Worm (Caenorhabditis elegans) whole organism, L2 larva: ENCODE results near the gene C32B5.13.
"Not testable (repeated sequence)": the region's sequence is repeated elsewhere in the genome, so short reads cannot be mapped to it uniquely, and the experiment has no call there.

ENCODE experiments used
- C34F6.9 ChIP-seq: fragments of 150-350 bp; optimal IDR thresholded peaks from 2 replicates; lab custom pipeline; 2014; ENCODE audit warnings: missing biosample characterization, missing genetic modification characterization
- F13H6.1 ChIP-seq: sonication (generic microtip); optimal IDR thresholded peaks from 2 replicates; lab custom pipeline; 2016; ENCODE audit warnings: missing genetic modification characterization, missing compliant biosample characterization
- R02D3.7 ChIP-seq: fragments of 150-350 bp; optimal IDR thresholded peaks from 2 replicates; lab custom pipeline; 2014; ENCODE audit warnings: missing biosample characterization, missing genetic modification characterization
- Y55F3AM.14 ChIP-seq: fragments of 200-800 bp; sonication (Bioruptor generic); optimal IDR thresholded peaks from 2 replicates; lab custom pipeline; 2018; ENCODE audit warnings: mild to moderate bottlenecking, missing genetic modification characterization, missing compliant biosample characterization
- ZK546.5 ChIP-seq: sonication (generic microtip); optimal IDR thresholded peaks from 2 replicates; lab custom pipeline; 2017; ENCODE audit warnings: missing biosample characterization, missing genetic modification characterization
- alr-1 ChIP-seq: fragments of 150-350 bp; optimal IDR thresholded peaks from 2 replicates; lab custom pipeline; 2014; ENCODE audit warnings: missing biosample characterization, missing genetic modification characterization
- aly-2 ChIP-seq: fragments of 150-350 bp; optimal IDR thresholded peaks from 2 replicates; lab custom pipeline; 2014; ENCODE audit warnings: missing biosample characterization, missing genetic modification characterization
- ama-1 ChIP-seq: fragments of 150-350 bp; optimal IDR thresholded peaks from 2 replicates; lab custom pipeline; 2018; ENCODE audit warnings: inconsistent platforms
- blmp-1 ChIP-seq: sonication (generic microtip); optimal IDR thresholded peaks from 2 replicates; lab custom pipeline; 2017; ENCODE audit warnings: missing genetic modification characterization, mild to moderate bottlenecking, missing compliant biosample characterization, antibody characterized with exemption, moderate library complexity; ENCODE audit not compliant: insufficient read depth
- ceh-16 ChIP-seq: fragments of 150-350 bp; optimal IDR thresholded peaks from 2 replicates; lab custom pipeline; 2014; ENCODE audit warnings: missing biosample characterization, missing genetic modification characterization
- ceh-82 ChIP-seq: fragments of 150-350 bp; optimal IDR thresholded peaks from 2 replicates; lab custom pipeline; 2014; ENCODE audit warnings: missing biosample characterization, missing genetic modification characterization
- crh-2 ChIP-seq: sonication (generic microtip); optimal IDR thresholded peaks from 2 replicates; lab custom pipeline; 2017; ENCODE audit warnings: missing biosample characterization, missing genetic modification characterization
- dmd-4 ChIP-seq: sonication (generic microtip); optimal IDR thresholded peaks from 2 replicates; lab custom pipeline; 2017; ENCODE audit warnings: missing biosample characterization, missing genetic modification characterization
- egl-27 ChIP-seq: sonication (generic microtip); optimal IDR thresholded peaks from 3 replicates; lab custom pipeline; 2017; ENCODE audit warnings: missing biosample characterization, missing genetic modification reagents, missing genetic modification characterization
- fos-1 ChIP-seq: fragments of 150-350 bp; optimal IDR thresholded peaks from 2 replicates; lab custom pipeline; 2014; ENCODE audit warnings: missing biosample characterization, missing genetic modification characterization
- gmeb-1 ChIP-seq: fragments of 150-350 bp; optimal IDR thresholded peaks from 2 replicates; lab custom pipeline; 2014; ENCODE audit warnings: missing biosample characterization, missing genetic modification characterization
- lin-39 ChIP-seq: fragments of 150-350 bp; optimal IDR thresholded peaks from 2 replicates; lab custom pipeline; 2014; ENCODE audit warnings: missing biosample characterization, missing genetic modification reagents, missing genetic modification characterization
- lsy-2 ChIP-seq, 2 experiments: fragments of 150-350 bp in 1 of 2; sonication (generic microtip) in 1 of 2; optimal IDR thresholded peaks; 2 replicates each; lab custom pipeline; 2014 to 2017; ENCODE audit warnings: missing biosample characterization in 2 of 2, missing genetic modification characterization in 2 of 2
- mab-5 ChIP-seq: fragments of 150-350 bp; optimal IDR thresholded peaks from 2 replicates; lab custom pipeline; 2014; ENCODE audit warnings: missing biosample characterization, missing genetic modification characterization
- mbf-1 ChIP-seq: sonication (generic microtip); optimal IDR thresholded peaks from 2 replicates; lab custom pipeline; 2017; ENCODE audit warnings: missing biosample characterization, missing genetic modification characterization
- mdl-1 ChIP-seq, 2 experiments: fragments of 150-350 bp in 1 of 2; sonication (generic microtip) in 1 of 2; optimal IDR thresholded peaks; 2 replicates each; lab custom pipeline; 2017; ENCODE audit warnings: missing biosample characterization in 2 of 2, missing genetic modification characterization in 2 of 2
- nhr-11 ChIP-seq: fragments of 150-350 bp; optimal IDR thresholded peaks from 2 replicates; lab custom pipeline; 2014; ENCODE audit warnings: missing biosample characterization, missing genetic modification characterization
- nhr-129 ChIP-seq: fragments of 150-350 bp; optimal IDR thresholded peaks from 2 replicates; lab custom pipeline; 2014; ENCODE audit warnings: missing biosample characterization, missing genetic modification characterization
- nhr-21 ChIP-seq: fragments of 150-350 bp; optimal IDR thresholded peaks from 2 replicates; lab custom pipeline; 2014; ENCODE audit warnings: missing biosample characterization, missing genetic modification characterization
- nhr-25 ChIP-seq: fragments of 150-350 bp; sonication (generic microtip); optimal IDR thresholded peaks from 3 replicates; lab custom pipeline; 2014; ENCODE audit warnings: missing biosample characterization, missing genetic modification characterization
- nhr-6 ChIP-seq: fragments of 150-350 bp; optimal IDR thresholded peaks from 2 replicates; lab custom pipeline; 2014; ENCODE audit warnings: missing biosample characterization, missing genetic modification characterization
- peb-1 ChIP-seq: fragments of 150-350 bp; optimal IDR thresholded peaks from 2 replicates; lab custom pipeline; 2014; ENCODE audit warnings: missing biosample characterization, missing genetic modification characterization
- sem-4 ChIP-seq: fragments of 150-350 bp; optimal IDR thresholded peaks from 2 replicates; lab custom pipeline; 2014; ENCODE audit warnings: missing biosample characterization, missing genetic modification reagents, missing genetic modification characterization
- sma-9 ChIP-seq, 2 experiments: fragments of 150-350 bp in 1 of 2; sonication (generic microtip) in 1 of 2; optimal IDR thresholded peaks; 2 replicates each; lab custom pipeline; 2014 to 2016; ENCODE audit warnings: missing genetic modification characterization in 2 of 2, mild to moderate bottlenecking in 1 of 2, missing biosample characterization in 1 of 2, missing compliant biosample characterization in 1 of 2, missing genetic modification reagents in 1 of 2, moderate library complexity in 1 of 2
- zag-1 ChIP-seq: fragments of 150-350 bp; optimal IDR thresholded peaks from 2 replicates; lab custom pipeline; 2014; ENCODE audit warnings: missing biosample characterization, missing genetic modification characterization
- ztf-1 ChIP-seq: fragments of 200-800 bp; sonication (Bioruptor generic); conservative IDR thresholded peaks from 2 replicates; pipeline ENCODE4 v1.3.6; 2022; ENCODE audit warnings: missing genetic modification characterization, missing compliant biosample characterization
- ztf-11 ChIP-seq: sonication (generic microtip); optimal IDR thresholded peaks from 2 replicates; lab custom pipeline; 2017; ENCODE audit warnings: missing biosample characterization, missing genetic modification characterization
- ztf-4 ChIP-seq: fragments of 150-350 bp; optimal IDR thresholded peaks from 2 replicates; lab custom pipeline; 2014; ENCODE audit warnings: missing biosample characterization, missing genetic modification characterization

The C32B5.13 gene

DNA sequence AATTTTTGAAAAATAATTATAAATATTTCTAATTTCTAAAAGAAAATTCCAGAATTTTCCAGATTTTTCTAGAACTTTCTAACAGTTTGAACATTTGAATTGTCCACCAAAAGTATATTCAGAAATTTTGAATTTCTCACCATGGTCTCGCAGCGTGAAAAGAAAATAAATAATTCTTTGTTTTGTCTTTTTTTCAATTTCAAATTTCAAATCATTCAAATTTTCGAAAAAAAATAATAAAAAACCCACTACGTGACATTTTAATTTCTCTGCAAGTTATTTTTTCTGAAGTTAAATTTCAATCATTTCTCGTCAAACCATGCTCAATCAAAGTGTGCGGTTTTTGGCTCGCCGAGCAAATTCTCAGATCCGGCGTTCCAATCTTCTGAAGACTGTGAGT, 29.1 kb downstream of the C32B5.13 start, which contains the start of gene acs-15:
acs-15 (plus strand) TSS at position 301 of the 400 bp plus-strand sequence.
- TF ChIP-seq dmd-4 (tag; lab: Kevin White, UChicago) (no peak), mdl-1 (tag; optimal IDR thresholded peaks at IDR 0.05; lab: Kevin White, UChicago) (no peak), gmeb-1 (tag; lab: Kevin White, UChicago) (no peak), ZK546.5 (tag; lab: Kevin White, UChicago) (no peak), alr-1 (no peak), sem-4 (no peak), R02D3.7 (tag; lab: Kevin White, UChicago) (no peak), ztf-4 (no peak), blmp-1 (no peak), ceh-16 (tag; lab: Kevin White, UChicago) (no peak), nhr-21 (tag; lab: Kevin White, UChicago) (no peak), lsy-2 (tag; optimal IDR thresholded peaks at IDR 0.05; lab: Kevin White, UChicago) (no peak), lin-39 (tag; lab: Kevin White, UChicago) (no peak), F13H6.1 (tag; lab: Kevin White, UChicago) (no peak), peb-1 (tag; lab: Kevin White, UChicago) (no peak), C34F6.9 (tag; lab: Kevin White, UChicago) (no peak), aly-2 (tag; lab: Kevin White, UChicago) (no peak), nhr-25 (tag; lab: Kevin White, UChicago) (no peak)

ce11 chrII:930871-931270, 31.0 kb downstream of the C32B5.13 start, which contains the start of gene fbxc-34:
fbxc-34 (plus strand) TSS chrII:931171.
- TF ChIP-seq alr-1; crh-2 (tag; lab: Kevin White, UChicago); nhr-129 (tag; lab: Kevin White, UChicago): not testable (repeated sequence)

ce11 chrII:927331-927730, 34.5 kb downstream of the C32B5.13 start, which contains the start of gene R07C3.13:
R07C3.13 (minus strand) TSS chrII:927431.
- TF ChIP-seq mab-5 (tag; lab: Kevin White, UChicago) (no peak), Y55F3AM.14 (GFP tag; lab: Kevin White, UChicago) (no peak), ztf-1 (GFP tag; lab: Robert Waterston, UW) (no peak), nhr-11 (tag; lab: Kevin White, UChicago) (no peak), lsy-2 (tag; optimal IDR thresholded peaks at IDR 0.05; lab: Kevin White, UChicago) (no peak), ceh-16 (tag; lab: Kevin White, UChicago) (no peak), R02D3.7 (tag; lab: Kevin White, UChicago) (no peak), F13H6.1 (tag; lab: Kevin White, UChicago) (no peak), mbf-1 (tag; lab: Kevin White, UChicago) (no peak)

DNA sequence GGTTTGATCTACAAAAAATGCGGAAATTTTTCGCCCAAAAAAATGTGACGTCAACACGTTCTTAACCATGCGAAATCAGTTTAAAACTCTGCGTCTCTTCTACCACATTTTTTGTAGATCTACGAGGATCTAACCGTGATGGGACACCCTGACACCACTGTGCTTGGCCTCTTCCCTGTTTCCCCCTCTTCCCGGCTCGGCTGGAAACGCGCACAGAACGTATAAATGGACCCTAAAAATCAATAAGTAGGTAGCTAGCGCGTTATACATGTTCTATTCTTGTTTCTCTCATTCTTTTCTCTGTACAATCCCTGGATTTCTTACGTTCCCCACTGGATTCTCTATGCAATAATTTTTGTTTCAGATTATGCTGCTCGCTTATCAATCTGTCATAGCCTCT, 38.3 kb downstream of the C32B5.13 start, which contains the start of gene fbxc-28:
fbxc-28 (plus strand) TSS at position 301 of the 400 bp plus-strand sequence.
- TF ChIP-seq ZK546.5 (tag; lab: Kevin White, UChicago) = no peak
- TF ChIP-seq lsy-2 (tag; optimal IDR thresholded peaks at IDR 0.05; lab: Kevin White, UChicago) = no peak
- no peak for TF ChIP-seq zag-1
- TF ChIP-seq R02D3.7 (tag; lab: Kevin White, UChicago) = no peak
- no peak for TF ChIP-seq nhr-129 (tag; lab: Kevin White, UChicago)
- TF ChIP-seq C34F6.9 (tag; lab: Kevin White, UChicago) = no peak
- no peak for TF ChIP-seq sma-9 (GFP tag; optimal IDR thresholded peaks at IDR 0.05; lab: Kevin White, UChicago)
- TF ChIP-seq sma-9 (tag; optimal IDR thresholded peaks at IDR 0.05; lab: Kevin White, UChicago) = no peak
- no peak for TF ChIP-seq nhr-11 (tag; lab: Kevin White, UChicago)
- no peak for TF ChIP-seq ceh-82 (tag; lab: Kevin White, UChicago)
- TF ChIP-seq nhr-6 = no peak
- no peak for TF ChIP-seq ama-1
- TF ChIP-seq egl-27 (tag; lab: Kevin White, UChicago) = no peak
- no peak for TF ChIP-seq mab-5 (tag; lab: Kevin White, UChicago)
- no peak for TF ChIP-seq ztf-11
- TF ChIP-seq alr-1 = no peak

DNA sequence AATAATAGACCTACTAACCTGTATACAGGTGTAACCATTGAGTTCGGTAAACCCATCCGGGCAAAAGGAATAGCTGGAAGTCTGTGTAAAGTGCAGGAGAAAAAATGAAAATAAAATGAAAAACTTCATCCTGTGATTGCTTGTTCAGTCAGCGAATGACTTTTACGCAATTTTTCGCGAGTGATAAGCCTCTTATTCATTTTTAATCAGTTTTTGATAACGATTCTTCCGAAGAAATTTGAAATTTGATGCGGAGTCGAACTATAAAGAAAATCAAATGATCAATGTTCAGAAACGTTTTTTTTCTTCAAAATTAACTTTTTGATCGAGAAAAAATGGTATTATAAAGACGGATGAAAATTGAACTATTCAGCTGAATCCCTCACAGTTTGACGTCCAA, 39.1 kb downstream of the C32B5.13 start:
- TF ChIP-seq fos-1 = peak; percentile 84
- TF ChIP-seq lin-39 (tag; lab: Kevin White, UChicago) = no peak
